Worm (Caenorhabditis elegans) whole organism, midembryonic: ENCODE measurements around the gene clec-166.

Experiments
- T22C8.4 ChIP-seq: fragments of 200-800 bp; sonication (Bioruptor generic); IDR thresholded peaks from 2 replicates; pipeline ENCODE4 v1.3.6; 2022; ENCODE audit warnings: missing genetic modification characterization, missing compliant biosample characterization
- cog-1 ChIP-seq: sonication (generic microtip); optimal IDR thresholded peaks from 2 replicates; lab custom pipeline; 2016; ENCODE audit warnings: missing genetic modification characterization, missing compliant biosample characterization
- flt-1 ChIP-seq: fragments of 200-800 bp; sonication (Bioruptor generic); IDR thresholded peaks from 2 replicates; pipeline ENCODE4 v1.3.6; 2022; ENCODE audit warnings: missing genetic modification characterization, missing compliant biosample characterization
- klf-2 ChIP-seq: fragments of 200-800 bp; sonication (Bioruptor generic); conservative IDR thresholded peaks from 2 replicates; pipeline ENCODE4 v1.3.6; 2022; ENCODE audit warnings: missing genetic modification reagents, missing genetic modification characterization, missing compliant biosample characterization
- tab-1 ChIP-seq: fragments of 200-800 bp; sonication (Bioruptor generic); IDR thresholded peaks from 2 replicates; pipeline ENCODE4 v1.3.6; 2022; ENCODE audit warnings: missing genetic modification characterization, missing compliant biosample characterization
- ztf-29 ChIP-seq: fragments of 200-800 bp; sonication (Bioruptor generic); IDR thresholded peaks from 2 replicates; pipeline ENCODE4 v1.3.6; 2022; ENCODE audit warnings: missing genetic modification reagents, missing genetic modification characterization, missing compliant biosample characterization

ce11 chrIV:1234780-1235179, 16.4 kb downstream of the clec-166 start:
- TF ChIP-seq flt-1 (GFP tag; lab: Robert Waterston, UW) = no peak
- no peak for TF ChIP-seq tab-1 (GFP tag; lab: Robert Waterston, UW)
- peak; percentile 56 for TF ChIP-seq T22C8.4 (GFP tag; lab: Robert Waterston, UW)
- no peak for TF ChIP-seq ztf-29 (GFP tag; lab: Robert Waterston, UW)
- TF ChIP-seq klf-2 (GFP tag; lab: Robert Waterston, UW) = no peak
- no peak for TF ChIP-seq cog-1 (tag; lab: Kevin White, UChicago)
